Worm (Caenorhabditis elegans) whole organism, L4/young adult: ENCODE measurements around the gene R07E4.3.
A peak's percentile ranks its signal among the peaks of the same experiment; 100 is the strongest.

Source experiments
- W03F9.2 ChIP-seq: fragments of 150-350 bp; optimal IDR thresholded peaks from 2 replicates; lab custom pipeline; 2014; ENCODE audit warnings: missing biosample characterization, missing genetic modification characterization
- dao-5 ChIP-seq: sonication (generic microtip); optimal IDR thresholded peaks from 2 replicates; lab custom pipeline; 2016; ENCODE audit warnings: missing genotype, missing genetic modification characterization, moderate library complexity, missing compliant biosample characterization
- him-1 ChIP-seq: sonication (generic microtip); optimal IDR thresholded peaks from 2 replicates; lab custom pipeline; 2016; ENCODE audit warnings: missing genotype, missing genetic modification reagents, missing genetic modification characterization, missing compliant biosample characterization

Gene R07E4.3

ce11 chrX:5953174-5953573 is at the start of gene R07E4.3, which contains the start of gene R07E4.5:
Gene R07E4.3, plus strand, starts transcription at chrX:5953458.
Gene R07E4.5, minus strand, starts transcription at chrX:5953174.
- TF ChIP-seq him-1 (tag; lab: Kevin White, UChicago) (peak; percentile 8), W03F9.2 (tag; lab: Kevin White, UChicago) (peak; percentile 63), dao-5 (tag; lab: Kevin White, UChicago) (no peak)

- no peak for TF ChIP-seq W03F9.2 (tag; lab: Kevin White, UChicago)
- TF ChIP-seq him-1 (tag; lab: Kevin White, UChicago): no peak
- TF ChIP-seq dao-5 (tag; lab: Kevin White, UChicago): no peak
Observed at ce11 chrX:5903896-5904295, 49.4 kb upstream of the R07E4.3 start.

- TF ChIP-seq W03F9.2 (tag; lab: Kevin White, UChicago): no peak
- TF ChIP-seq him-1 (tag; lab: Kevin White, UChicago): no peak
Observed at ce11 chrX:5904603-5905081, 48.6 kb upstream of the R07E4.3 start, which contains the start of gene nlp-49. Gene nlp-49, plus strand, starts transcription at chrX:5904653.

- TF ChIP-seq him-1 (tag; lab: Kevin White, UChicago): no peak
- no peak for TF ChIP-seq W03F9.2 (tag; lab: Kevin White, UChicago)
- no peak for TF ChIP-seq dao-5 (tag; lab: Kevin White, UChicago)
Observed at ce11 chrX:5905764-5906163, 47.5 kb upstream of the R07E4.3 start.

- TF ChIP-seq dao-5 (tag; lab: Kevin White, UChicago): no peak
- no peak for TF ChIP-seq him-1 (tag; lab: Kevin White, UChicago)
- TF ChIP-seq W03F9.2 (tag; lab: Kevin White, UChicago): no peak
Observed at ce11 chrX:5917284-5917683, 36.0 kb upstream of the R07E4.3 start, which contains the start of gene Y23B4A.1. Gene Y23B4A.1, minus strand, starts transcription at chrX:5917384.

ce11 chrX:5919097-5919496 is 34.2 kb upstream of the R07E4.3 start, which contains the start of gene capa-1:
Gene capa-1, plus strand, starts transcription at chrX:5919397.
- no peak for TF ChIP-seq him-1 (tag; lab: Kevin White, UChicago)
- TF ChIP-seq W03F9.2 (tag; lab: Kevin White, UChicago): no peak
- TF ChIP-seq dao-5 (tag; lab: Kevin White, UChicago): no peak

- no peak for TF ChIP-seq W03F9.2 (tag; lab: Kevin White, UChicago)
Observed at ce11 chrX:5923672-5924071, 29.6 kb upstream of the R07E4.3 start.

- TF ChIP-seq him-1 (tag; lab: Kevin White, UChicago) (no peak), dao-5 (tag; lab: Kevin White, UChicago) (no peak), W03F9.2 (tag; lab: Kevin White, UChicago) (no peak)
Observed at ce11 chrX:5930822-5931221, 22.4 kb upstream of the R07E4.3 start, which contains the start of gene egl-6. Gene egl-6, plus strand, starts transcription at chrX:5931122.

- no peak for TF ChIP-seq him-1 (tag; lab: Kevin White, UChicago)
- no peak for TF ChIP-seq dao-5 (tag; lab: Kevin White, UChicago)
- TF ChIP-seq W03F9.2 (tag; lab: Kevin White, UChicago): no peak
Observed at ce11 chrX:5932923-5933322, 20.3 kb upstream of the R07E4.3 start.

ce11 chrX:5935473-5935872 is 17.8 kb upstream of the R07E4.3 start, which contains the start of gene C46F4.3:
Gene C46F4.3, plus strand, starts transcription at chrX:5935773.
- TF ChIP-seq dao-5 (tag; lab: Kevin White, UChicago) (no peak), him-1 (tag; lab: Kevin White, UChicago) (no peak), W03F9.2 (tag; lab: Kevin White, UChicago) (no peak)

- no peak for TF ChIP-seq dao-5 (tag; lab: Kevin White, UChicago)
- TF ChIP-seq W03F9.2 (tag; lab: Kevin White, UChicago): no peak
- TF ChIP-seq him-1 (tag; lab: Kevin White, UChicago): no peak
Observed at ce11 chrX:5941325-5941724, 11.9 kb upstream of the R07E4.3 start.

ce11 chrX:5942171-5942570 is 11.1 kb upstream of the R07E4.3 start:
- TF ChIP-seq W03F9.2 (tag; lab: Kevin White, UChicago) (peak; percentile 17), him-1 (tag; lab: Kevin White, UChicago) (no peak)

ce11 chrX:5943908-5944307 is 9.3 kb upstream of the R07E4.3 start:
- TF ChIP-seq him-1 (tag; lab: Kevin White, UChicago) (no peak), W03F9.2 (tag; lab: Kevin White, UChicago) (no peak), dao-5 (tag; lab: Kevin White, UChicago) (no peak)

ce11 chrX:5944488-5944887 is 8.8 kb upstream of the R07E4.3 start, which contains the start of gene acs-17:
Gene acs-17, minus strand, starts transcription at chrX:5944510.
- TF ChIP-seq dao-5 (tag; lab: Kevin White, UChicago): no peak
